Worm (Caenorhabditis elegans) whole organism, L3 larva: ENCODE results near the gene W01F3.2.

Source experiments
- aly-2 ChIP-seq: fragments of 150-350 bp; optimal IDR thresholded peaks from 2 replicates; lab custom pipeline; 2014; ENCODE audit warnings: missing biosample characterization, missing genetic modification characterization
- ceh-28 ChIP-seq: fragments of 150-350 bp; optimal IDR thresholded peaks from 2 replicates; lab custom pipeline; 2014; ENCODE audit warnings: missing biosample characterization, missing genetic modification reagents, missing genetic modification characterization
- ceh-82 ChIP-seq: fragments of 150-350 bp; optimal IDR thresholded peaks from 2 replicates; lab custom pipeline; 2014; ENCODE audit warnings: missing biosample characterization, missing genetic modification characterization
- ceh-9 ChIP-seq: sonication (generic microtip); optimal IDR thresholded peaks from 2 replicates; lab custom pipeline; 2018; ENCODE audit warnings: missing biosample characterization, missing genetic modification characterization
- daf-12 ChIP-seq: fragments of 150-350 bp; optimal IDR thresholded peaks from 2 replicates; lab custom pipeline; 2014; ENCODE audit warnings: missing biosample characterization, missing genetic modification reagents, missing genetic modification characterization
- egl-27 ChIP-seq: sonication (generic microtip); optimal IDR thresholded peaks from 4 replicates; lab custom pipeline; 2017; ENCODE audit warnings: missing biosample characterization, missing genetic modification reagents, missing genetic modification characterization
- egl-5 ChIP-seq: fragments of 150-350 bp; optimal IDR thresholded peaks from 2 replicates; lab custom pipeline; 2017; ENCODE audit warnings: missing biosample characterization, missing genetic modification reagents, missing genetic modification characterization, inconsistent platforms
- elt-2 ChIP-seq: sonication (generic microtip); optimal IDR thresholded peaks from 2 replicates; lab custom pipeline; 2016; ENCODE audit warnings: missing genetic modification reagents, mild to moderate bottlenecking, missing genetic modification characterization, missing compliant biosample characterization
- fkh-10 ChIP-seq: sonication (generic microtip); optimal IDR thresholded peaks from 2 replicates; lab custom pipeline; 2017; ENCODE audit warnings: missing biosample characterization, missing genetic modification reagents, missing genetic modification characterization
- fkh-2 ChIP-seq: fragments of 150-350 bp; optimal IDR thresholded peaks from 2 replicates; lab custom pipeline; 2014; ENCODE audit warnings: missing biosample characterization, missing genetic modification reagents, missing genetic modification characterization
- fos-1 ChIP-seq: fragments of 150-350 bp; optimal IDR thresholded peaks from 2 replicates; lab custom pipeline; 2014; ENCODE audit warnings: missing biosample characterization, missing genetic modification characterization
- hmg-11 ChIP-seq: sonication (generic microtip); optimal IDR thresholded peaks from 2 replicates; lab custom pipeline; 2016; ENCODE audit warnings: missing genetic modification characterization, missing compliant biosample characterization
- lin-15B ChIP-seq: fragments of 150-350 bp; optimal IDR thresholded peaks from 2 replicates; lab custom pipeline; 2014; ENCODE audit warnings: missing biosample characterization, missing genetic modification characterization
- lin-39 ChIP-seq: fragments of 150-350 bp; optimal IDR thresholded peaks from 2 replicates; lab custom pipeline; 2018; ENCODE audit warnings: missing biosample characterization, missing genetic modification reagents, missing genetic modification characterization
- lsy-12 ChIP-seq: sonication (generic microtip); optimal IDR thresholded peaks from 2 replicates; lab custom pipeline; 2016; ENCODE audit warnings: mild to moderate bottlenecking, missing genetic modification characterization, missing compliant biosample characterization
- mml-1 ChIP-seq: fragments of 150-350 bp; sonication (generic microtip); optimal IDR thresholded peaks from 3 replicates; lab custom pipeline; 2014; ENCODE audit warnings: missing biosample characterization, missing genetic modification characterization
- nfya-1 ChIP-seq: sonication (generic microtip); optimal IDR thresholded peaks from 2 replicates; lab custom pipeline; 2017; ENCODE audit warnings: missing genetic modification characterization, mild to moderate bottlenecking, missing compliant biosample characterization, antibody characterized with exemption, moderate library complexity; ENCODE audit not compliant: insufficient read depth
- nhr-11 ChIP-seq: fragments of 150-350 bp; optimal IDR thresholded peaks from 2 replicates; lab custom pipeline; 2014; ENCODE audit warnings: missing biosample characterization, missing genetic modification characterization
- nhr-12 ChIP-seq: fragments of 150-350 bp; optimal IDR thresholded peaks from 2 replicates; lab custom pipeline; 2014; ENCODE audit warnings: missing biosample characterization, missing genetic modification characterization
- nhr-23 ChIP-seq: fragments of 150-350 bp; optimal IDR thresholded peaks from 2 replicates; lab custom pipeline; 2014; ENCODE audit warnings: missing biosample characterization, missing genetic modification reagents, missing genetic modification characterization
- nhr-237 ChIP-seq: fragments of 150-350 bp; optimal IDR thresholded peaks from 2 replicates; lab custom pipeline; 2014; ENCODE audit warnings: missing biosample characterization, missing genetic modification characterization
- nhr-28 ChIP-seq: fragments of 150-350 bp; optimal IDR thresholded peaks from 2 replicates; lab custom pipeline; 2014; ENCODE audit warnings: missing biosample characterization, missing genetic modification characterization
- nhr-67 ChIP-seq: fragments of 150-350 bp; optimal IDR thresholded peaks from 2 replicates; lab custom pipeline; 2014; ENCODE audit warnings: missing biosample characterization, missing genetic modification characterization
- nhr-76 ChIP-seq: fragments of 150-350 bp; sonication (generic microtip); optimal IDR thresholded peaks from 5 replicates; lab custom pipeline; 2014; ENCODE audit warnings: missing biosample characterization, missing genetic modification characterization
- nhr-77 ChIP-seq: fragments of 150-350 bp; optimal IDR thresholded peaks from 2 replicates; lab custom pipeline; 2014; ENCODE audit warnings: missing biosample characterization, missing genetic modification characterization
- pha-4 ChIP-seq: fragments of 150-350 bp; optimal IDR thresholded peaks from 2 replicates; lab custom pipeline; 2014; ENCODE audit warnings: missing biosample characterization, missing genetic modification reagents, missing genetic modification characterization
- pqm-1 ChIP-seq: fragments of 150-350 bp; optimal IDR thresholded peaks from 2 replicates; lab custom pipeline; 2017; ENCODE audit warnings: missing biosample characterization, missing genetic modification characterization, inconsistent platforms
- sea-2 ChIP-seq: fragments of 150-350 bp; sonication (generic microtip); optimal IDR thresholded peaks from 4 replicates; lab custom pipeline; 2014; ENCODE audit warnings: missing biosample characterization, missing genetic modification reagents, missing genetic modification characterization
- skn-1 ChIP-seq: fragments of 150-350 bp; optimal IDR thresholded peaks from 2 replicates; lab custom pipeline; 2014; ENCODE audit warnings: missing biosample characterization, missing genetic modification characterization
- tbx-2 ChIP-seq: sonication (generic microtip); optimal IDR thresholded peaks from 2 replicates; lab custom pipeline; 2016; ENCODE audit warnings: mild to moderate bottlenecking, missing genetic modification characterization, missing compliant biosample characterization
- unc-62 ChIP-seq: fragments of 150-350 bp; sonication (generic microtip); optimal IDR thresholded peaks from 4 replicates; lab custom pipeline; 2014; ENCODE audit warnings: missing biosample characterization, missing genetic modification reagents, missing genetic modification characterization
- ztf-11 ChIP-seq: fragments of 150-350 bp; optimal IDR thresholded peaks from 2 replicates; lab custom pipeline; 2014; ENCODE audit warnings: missing biosample characterization, missing genetic modification characterization
- ztf-4 ChIP-seq: fragments of 150-350 bp; optimal IDR thresholded peaks from 2 replicates; lab custom pipeline; 2014; ENCODE audit warnings: missing biosample characterization, missing genetic modification characterization

Gene W01F3.2

DNA sequence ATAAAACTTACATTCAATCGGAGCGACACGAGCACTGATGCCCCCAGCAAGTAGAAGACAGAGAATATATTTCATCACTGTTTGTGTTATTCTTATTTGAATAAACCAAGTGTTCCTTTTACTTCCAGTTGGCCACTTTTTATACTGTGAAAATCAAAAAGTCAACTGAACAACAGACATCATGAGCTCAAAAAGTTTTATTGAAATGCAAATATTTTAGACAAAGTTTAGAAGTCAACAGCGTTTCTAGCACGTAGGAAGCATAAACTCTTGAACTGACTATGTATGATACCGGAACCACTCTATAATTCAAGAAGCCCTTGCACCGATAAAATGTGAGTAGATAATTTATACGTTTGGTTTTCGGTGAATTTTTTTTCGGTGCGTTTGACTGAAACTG lies 28.9 kb upstream of the W01F3.2 start, which contains the start of gene F46B3.14:
TSS of gene F46B3.14 (minus strand) at position 101 of the 400 bp plus-strand sequence.
- TF ChIP-seq sea-2, result no peak
- TF ChIP-seq elt-2 (tag; lab: Kevin White, UChicago), result no peak
- TF ChIP-seq ztf-4 (tag; lab: Kevin White, UChicago), result no peak
- no peak for TF ChIP-seq daf-12
- TF ChIP-seq nhr-237 (tag; lab: Kevin White, UChicago), result no peak

DNA sequence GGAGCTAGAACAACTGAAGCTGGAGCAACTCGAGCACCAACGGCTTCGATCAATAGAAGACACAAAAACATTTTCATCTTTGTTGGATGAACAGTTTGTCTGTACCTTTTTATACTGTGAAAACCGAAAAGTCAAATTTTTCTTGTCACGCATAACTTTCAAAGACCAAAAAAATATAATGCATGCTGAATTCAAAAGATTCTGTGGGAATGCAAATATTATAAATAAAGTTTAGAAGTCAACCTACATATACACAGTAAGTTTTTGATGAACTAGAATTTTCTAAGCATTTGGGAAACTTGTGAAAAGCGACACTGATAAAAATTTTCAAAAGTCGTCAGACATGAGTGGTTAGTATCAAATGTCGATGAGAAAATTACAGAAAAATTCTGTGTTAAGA lies 26.5 kb upstream of the W01F3.2 start, which contains the start of gene F46B3.15:
TSS of gene F46B3.15 (minus strand) at position 101 of the 400 bp plus-strand sequence.
- TF ChIP-seq nhr-67 (tag; lab: Kevin White, UChicago) (no peak), aly-2 (no peak), nhr-28 (no peak), unc-62 (GFP tag; lab: Kevin White, UChicago) (no peak), nfya-1 (tag; lab: Kevin White, UChicago) (no peak), elt-2 (tag; lab: Kevin White, UChicago) (no peak), ztf-4 (tag; lab: Kevin White, UChicago) (no peak), hmg-11 (tag; lab: Kevin White, UChicago) (no peak)

DNA sequence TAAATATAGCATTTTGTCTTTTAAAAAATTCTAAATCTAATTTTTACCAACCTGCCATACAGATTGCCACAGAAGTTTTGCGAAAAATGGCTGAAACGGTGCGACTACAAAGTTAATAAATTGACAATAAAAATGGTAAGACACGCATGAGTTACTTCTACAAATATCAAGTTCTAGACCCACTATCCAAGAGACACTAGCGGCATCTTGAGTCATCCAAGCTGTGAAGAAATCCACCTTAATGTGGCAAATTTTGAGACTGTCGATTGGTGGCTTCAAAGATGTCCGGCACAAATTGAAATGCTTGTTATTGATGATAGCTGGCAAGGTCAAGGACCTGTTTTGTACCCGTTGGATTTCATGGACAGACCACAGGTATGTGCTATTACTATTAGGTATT lies 25.8 kb upstream of the W01F3.2 start, which contains the start of gene F46B3.16:
TSS of gene F46B3.16 (plus strand) at position 301 of the 400 bp plus-strand sequence.
- no peak for TF ChIP-seq nhr-28
- no peak for TF ChIP-seq skn-1 (tag; lab: Kevin White, UChicago)
- no peak for TF ChIP-seq lsy-12 (tag; lab: Kevin White, UChicago)
- no peak for TF ChIP-seq nhr-23 (tag; lab: Kevin White, UChicago)
- TF ChIP-seq pqm-1 (tag; lab: Kevin White, UChicago), result no peak
- TF ChIP-seq ztf-11, result no peak
- TF ChIP-seq egl-5, result no peak
- no peak for TF ChIP-seq fkh-2 (tag; lab: Kevin White, UChicago)
- TF ChIP-seq ceh-82 (tag; lab: Kevin White, UChicago), result no peak
- TF ChIP-seq ceh-28 (tag; lab: Kevin White, UChicago), result no peak

DNA sequence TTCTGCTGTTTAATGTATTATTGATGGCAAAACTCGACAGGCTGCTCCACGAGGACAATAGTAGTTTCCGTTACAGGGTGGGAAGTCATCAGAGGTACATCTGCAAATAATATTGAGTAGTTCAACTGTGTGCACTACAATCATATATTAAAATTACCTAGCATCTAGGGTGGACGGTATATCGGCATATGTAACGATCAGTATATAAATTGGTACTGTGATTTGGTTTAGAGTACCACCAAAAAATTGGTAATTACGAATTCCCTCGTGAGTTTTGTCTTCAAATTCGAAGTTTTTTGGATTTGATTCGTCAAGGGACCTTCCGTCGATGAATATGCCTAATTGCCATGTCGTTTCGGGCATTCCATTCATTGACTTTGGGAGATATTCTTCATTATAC lies 23.3 kb upstream of the W01F3.2 start, which contains the start of gene ttr-13:
TSS of gene ttr-13 (minus strand) at position 101 of the 400 bp plus-strand sequence.
- TF ChIP-seq lin-39 (tag; lab: Kevin White, UChicago), result no peak

DNA sequence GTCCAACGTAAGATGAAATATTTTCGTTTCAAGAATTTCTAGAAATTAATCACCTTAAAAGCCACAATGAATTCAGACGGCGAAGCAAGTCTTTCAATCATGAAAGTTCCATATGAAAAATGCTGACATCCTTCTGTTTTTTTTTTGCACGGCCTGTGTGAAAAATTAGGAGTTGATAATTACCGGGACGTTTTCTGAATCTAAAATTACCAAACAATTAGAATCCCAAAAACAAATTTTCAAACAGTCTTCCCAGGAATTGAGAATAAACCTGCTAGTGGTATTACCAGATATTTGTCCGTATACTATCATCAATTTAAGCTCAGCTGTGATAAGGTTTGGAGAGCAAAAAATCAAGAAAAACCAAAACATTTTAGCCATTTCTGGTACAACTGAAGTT lies 21.8 kb upstream of the W01F3.2 start, which contains the start of gene Y44A6B.3:
TSS of gene Y44A6B.3 (minus strand) at position 101 of the 400 bp plus-strand sequence.
- TF ChIP-seq nhr-77 (tag; lab: Kevin White, UChicago) (no peak), ztf-4 (tag; lab: Kevin White, UChicago) (no peak), elt-2 (tag; lab: Kevin White, UChicago) (no peak), nhr-28 (no peak), tbx-2 (tag; lab: Kevin White, UChicago) (no peak), lin-15B (tag; lab: Kevin White, UChicago) (no peak), egl-5 (no peak), pqm-1 (tag; lab: Kevin White, UChicago) (no peak), fkh-2 (tag; lab: Kevin White, UChicago) (no peak), aly-2 (no peak), ztf-11 (no peak), fos-1 (tag; lab: Kevin White, UChicago) (no peak), pha-4 (no peak), egl-27 (tag; lab: Kevin White, UChicago) (no peak), nhr-237 (tag; lab: Kevin White, UChicago) (no peak), ceh-9 (tag; lab: Kevin White, UChicago) (no peak), mml-1 (tag; lab: Kevin White, UChicago) (no peak), nhr-23 (tag; lab: Kevin White, UChicago) (no peak)

DNA sequence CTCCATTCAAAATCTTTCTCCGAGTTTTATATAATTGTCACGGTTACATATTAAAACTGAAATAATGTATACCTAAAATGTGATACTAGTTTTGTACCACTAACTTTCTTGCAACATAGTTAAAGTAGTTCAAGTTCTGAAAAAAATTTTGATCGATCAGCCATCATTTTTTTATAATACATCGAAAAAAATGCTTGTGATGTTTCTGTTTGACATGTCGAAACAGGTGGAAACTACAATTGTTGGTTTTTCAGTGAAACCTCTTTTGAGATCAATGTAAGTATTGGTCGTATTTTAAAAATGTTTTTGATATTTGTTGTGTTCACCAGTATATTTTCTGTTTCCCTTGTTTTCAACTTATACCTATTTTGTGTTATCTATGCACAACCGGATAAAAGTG lies 20.8 kb upstream of the W01F3.2 start, which contains the start of gene srxa-14:
TSS of gene srxa-14 (plus strand) at position 301 of the 400 bp plus-strand sequence.
- TF ChIP-seq fkh-10, result no peak
- no peak for TF ChIP-seq ceh-28 (tag; lab: Kevin White, UChicago)
- TF ChIP-seq nhr-11 (tag; lab: Kevin White, UChicago), result no peak
- TF ChIP-seq aly-2, result no peak
- TF ChIP-seq ceh-82 (tag; lab: Kevin White, UChicago), result no peak
- TF ChIP-seq egl-27 (tag; lab: Kevin White, UChicago), result no peak
- TF ChIP-seq nhr-28, result no peak
- no peak for TF ChIP-seq nhr-12 (tag; lab: Kevin White, UChicago)
- no peak for TF ChIP-seq pha-4
- TF ChIP-seq nhr-76 (tag; lab: Kevin White, UChicago), result no peak
- no peak for TF ChIP-seq nhr-67 (tag; lab: Kevin White, UChicago)
- TF ChIP-seq mml-1 (tag; lab: Kevin White, UChicago), result no peak
